Fruit fly (Drosophila melanogaster) whole organism, adult: ENCODE data around the gene RpS7.

ENCODE experiments used
- CG11617 ChIP-seq: fragments of 200-800 bp; sonication (Bioruptor generic); optimal IDR thresholded peaks from 2 replicates; lab custom pipeline; 2017; ENCODE audit warnings: mild to moderate bottlenecking, missing biosample characterization, missing genetic modification reagents, missing genetic modification characterization
- CG14711 ChIP-seq: fragments of 200-800 bp; sonication (Bioruptor generic); optimal IDR thresholded peaks from 2 replicates; lab custom pipeline; 2018; ENCODE audit warnings: missing biosample characterization, mild to moderate bottlenecking, missing genetic modification characterization, moderate library complexity
- CG1620 ChIP-seq: fragments of 200-800 bp; sonication (Bioruptor generic); optimal IDR thresholded peaks from 2 replicates; lab custom pipeline; 2016; ENCODE audit warnings: missing biosample characterization, missing genetic modification characterization
- CG5204 ChIP-seq: fragments of 200-800 bp; sonication (Bioruptor generic); optimal IDR thresholded peaks from 2 replicates; lab custom pipeline; 2016; ENCODE audit warnings: missing biosample characterization, missing genetic modification characterization
- CG7045 ChIP-seq: fragments of 200-800 bp; sonication (Bioruptor generic); optimal IDR thresholded peaks from 2 replicates; lab custom pipeline; 2017; ENCODE audit warnings: missing biosample characterization, mild to moderate bottlenecking, missing genetic modification characterization
- CG7101 ChIP-seq: fragments of 200-800 bp; sonication (Bioruptor generic); optimal IDR thresholded peaks from 2 replicates; lab custom pipeline; 2018; ENCODE audit warnings: missing biosample characterization, mild to moderate bottlenecking, missing genetic modification characterization, moderate library complexity
- Clk ChIP-seq: fragments of 200-800 bp; sonication (Bioruptor generic); optimal IDR thresholded peaks from 2 replicates; lab custom pipeline; 2017; ENCODE audit warnings: missing biosample characterization, missing genetic modification characterization
- Crg-1 ChIP-seq: fragments of 200-800 bp; sonication (Bioruptor generic); optimal IDR thresholded peaks from 2 replicates; lab custom pipeline; 2016; ENCODE audit warnings: missing biosample characterization, missing genetic modification characterization
- Mnt ChIP-seq: fragments of 200-800 bp; sonication (Bioruptor generic); optimal IDR thresholded peaks from 2 replicates; lab custom pipeline; 2016; ENCODE audit warnings: missing biosample characterization, mild to moderate bottlenecking, missing genetic modification characterization
- bab1 ChIP-seq: fragments of 200-800 bp; sonication (Bioruptor generic); optimal IDR thresholded peaks from 3 replicates; lab custom pipeline; 2019; ENCODE audit warnings: missing biosample characterization, mild to moderate bottlenecking, missing genetic modification characterization, moderate library complexity
- cnc ChIP-seq, 2 experiments: fragments of >200 bp; optimal IDR thresholded peaks; 2 replicates each; lab custom pipeline; 2017
- kay ChIP-seq: fragments of 200-800 bp; sonication (Bioruptor generic); peaks from one replicate; lab custom pipeline; 2016; ENCODE audit warnings: missing biosample characterization, missing genetic modification characterization, borderline replicate concordance
- ovo ChIP-seq: fragments of 200-800 bp; sonication (Bioruptor generic); optimal IDR thresholded peaks from 2 replicates; lab custom pipeline; 2016; ENCODE audit warnings: missing biosample characterization, missing genetic modification characterization

- TF ChIP-seq CG11617 (GFP tag; lab: Kevin White, UChicago): no peak
- TF ChIP-seq Clk: no peak
- no peak for TF ChIP-seq bab1
- TF ChIP-seq kay (GFP tag; lab: Kevin White, UChicago): no peak
- no peak for TF ChIP-seq CG1620
- TF ChIP-seq Mnt (GFP tag; lab: Kevin White, UChicago): no peak
- no peak for TF ChIP-seq cnc (optimal IDR thresholded peaks at IDR 0.05; lab: Kevin White, UChicago)
- no peak for TF ChIP-seq CG5204 (GFP tag; lab: Kevin White, UChicago)
- no peak for TF ChIP-seq CG14711 (tag; lab: Kevin White, UChicago)
- no peak for TF ChIP-seq Crg-1 (GFP tag; lab: Kevin White, UChicago)
- no peak for TF ChIP-seq CG7101 (tag; lab: Kevin White, UChicago)
- TF ChIP-seq CG7045 (GFP tag; lab: Kevin White, UChicago): no peak
- TF ChIP-seq ovo (GFP tag; lab: Kevin White, UChicago): no peak
Measured at dm6 chr3R:30213697-30214096, 4.9 kb upstream of the RpS7 start, which contains the start of gene CecB.
